Fruit fly (Drosophila melanogaster) whole organism, pupa: ENCODE measurements around the gene loj.

Experiments used
- CG10348 ChIP-seq: fragments of 200-800 bp; sonication (Bioruptor generic); IDR thresholded peaks from 2 replicates; pipeline ENCODE4 v1.3.6; 2022; ENCODE audit warnings: missing biosample characterization, missing genetic modification characterization
- CG12605 ChIP-seq: fragments of 200-800 bp; sonication (Bioruptor generic); IDR thresholded peaks from 2 replicates; pipeline ENCODE4 v1.3.6; 2022; ENCODE audit warnings: missing biosample characterization, missing genetic modification characterization
- CG13204 ChIP-seq: fragments of 200-800 bp; sonication (Bioruptor generic); optimal IDR thresholded peaks from 2 replicates; lab custom pipeline; 2018; ENCODE audit warnings: missing biosample characterization, mild to moderate bottlenecking, missing genetic modification characterization, moderate library complexity
- CG14655 ChIP-seq: fragments of 200-800 bp; sonication (Bioruptor generic); optimal IDR thresholded peaks from 3 replicates; lab custom pipeline; 2017; ENCODE audit warnings: mild to moderate bottlenecking, missing biosample characterization, missing genetic modification reagents, missing genetic modification characterization
- CG15710 ChIP-seq: fragments of 200-800 bp; sonication (Bioruptor generic); optimal IDR thresholded peaks from 2 replicates; lab custom pipeline; 2018; ENCODE audit warnings: missing biosample characterization, mild to moderate bottlenecking, missing genetic modification characterization, moderate library complexity
- CG17806 ChIP-seq: fragments of 200-800 bp; sonication (Bioruptor generic); optimal IDR thresholded peaks from 2 replicates; lab custom pipeline; 2018; ENCODE audit warnings: missing biosample characterization, mild to moderate bottlenecking, missing genetic modification characterization, moderate library complexity
- CG32121 ChIP-seq: fragments of 200-800 bp; sonication (Bioruptor generic); IDR thresholded peaks from 2 replicates; pipeline ENCODE4 v1.3.6; 2022; ENCODE audit warnings: missing biosample characterization, missing genetic modification characterization
- CG34367 ChIP-seq: fragments of 200-800 bp; sonication (Bioruptor generic); optimal IDR thresholded peaks from 2 replicates; lab custom pipeline; 2018; ENCODE audit warnings: missing biosample characterization, mild to moderate bottlenecking, missing genetic modification characterization
- CG4496 ChIP-seq: fragments of 200-800 bp; sonication (Bioruptor generic); IDR thresholded peaks from 3 replicates; pipeline ENCODE4 v1.3.6; 2022; ENCODE audit warnings: missing biosample characterization, missing genetic modification characterization
- CG8159 ChIP-seq: fragments of 200-800 bp; sonication (Bioruptor generic); optimal IDR thresholded peaks from 3 replicates; lab custom pipeline; 2018; ENCODE audit warnings: missing biosample characterization, mild to moderate bottlenecking, missing genetic modification characterization, moderate library complexity
- CG8301 ChIP-seq: fragments of 200-800 bp; sonication (Bioruptor generic); optimal IDR thresholded peaks from 2 replicates; lab custom pipeline; 2018; ENCODE audit warnings: missing biosample characterization, mild to moderate bottlenecking, missing genetic modification characterization
- CG9948 ChIP-seq: fragments of 200-800 bp; sonication (Bioruptor generic); optimal IDR thresholded peaks from 2 replicates; lab custom pipeline; 2018; ENCODE audit warnings: missing biosample characterization, mild to moderate bottlenecking, missing genetic modification characterization, moderate library complexity
- D1 ChIP-seq: fragments of 200-800 bp; sonication (Bioruptor generic); optimal IDR thresholded peaks from 2 replicates; lab custom pipeline; 2018; ENCODE audit warnings: missing biosample characterization, mild to moderate bottlenecking, missing genetic modification characterization, moderate library complexity
- EcR ChIP-seq: fragments of 200-800 bp; sonication (Bioruptor generic); optimal IDR thresholded peaks from 3 replicates; lab custom pipeline; 2019; ENCODE audit warnings: missing biosample characterization, missing genetic modification characterization, mild to moderate bottlenecking, moderate library complexity, missing genetic modification reagents
- Ets98B ChIP-seq: fragments of 200-800 bp; sonication (Bioruptor generic); IDR thresholded peaks from 2 replicates; pipeline ENCODE4 v1.3.6; 2022; ENCODE audit warnings: missing biosample characterization, missing genetic modification characterization
- Pif1A ChIP-seq: fragments of 200-800 bp; sonication (Bioruptor generic); optimal IDR thresholded peaks from 3 replicates; lab custom pipeline; 2016; ENCODE audit warnings: missing biosample characterization, missing genetic modification characterization
- Pif1B ChIP-seq: fragments of 200-800 bp; sonication (Bioruptor generic); optimal IDR thresholded peaks from 3 replicates; lab custom pipeline; 2016; ENCODE audit warnings: missing biosample characterization, missing genetic modification characterization
- Snoo ChIP-seq: fragments of 200-800 bp; sonication (Bioruptor generic); optimal IDR thresholded peaks from 3 replicates; lab custom pipeline; 2017; ENCODE audit warnings: missing biosample characterization, mild to moderate bottlenecking, missing genetic modification characterization, inconsistent platforms
- fd96Ca ChIP-seq: fragments of 200-800 bp; sonication (Bioruptor generic); IDR thresholded peaks from 3 replicates; pipeline ENCODE4 v1.3.6; 2022; ENCODE audit warnings: missing biosample characterization, missing genetic modification characterization
- gl ChIP-seq: fragments of 200-800 bp; sonication (Bioruptor generic); optimal IDR thresholded peaks from 2 replicates; lab custom pipeline; 2018; ENCODE audit warnings: missing biosample characterization, mild to moderate bottlenecking, missing genetic modification characterization
- rn ChIP-seq: fragments of 200-800 bp; sonication (Bioruptor generic); IDR thresholded peaks from 2 replicates; pipeline ENCODE4 v1.3.6; 2022; ENCODE audit warnings: missing biosample characterization, missing genetic modification characterization

loj gene

DNA sequence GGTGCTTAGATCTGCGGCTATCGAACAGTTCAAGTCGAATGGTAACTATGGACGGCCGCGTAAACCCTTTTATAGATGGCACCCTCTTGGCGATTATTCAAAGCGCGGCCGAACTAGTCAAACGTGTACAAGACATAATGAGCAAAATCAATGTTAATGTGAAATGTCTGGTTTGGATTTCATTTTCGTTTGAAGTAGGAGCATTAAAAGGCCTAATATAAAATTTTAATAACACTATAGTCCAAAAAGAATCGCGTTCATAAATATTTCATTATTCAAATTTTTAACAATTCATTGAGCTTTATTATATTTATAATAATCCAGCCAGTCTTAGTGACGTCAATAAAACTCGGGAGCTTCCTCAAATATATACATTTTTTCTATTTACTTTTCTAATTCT is 36.2 kb downstream of the loj start, which contains the start of gene Lcp65Ag3:
Gene Lcp65Ag3 (minus strand): TSS at position 46 of the 400 bp plus-strand sequence.
- TF ChIP-seq CG9948 (tag; lab: Kevin White, UChicago) (no peak), CG8159 (tag; lab: Kevin White, UChicago) (no peak), CG13204 (GFP tag; lab: Kevin White, UChicago) (no peak), CG32121 (GFP tag; lab: Robert Waterston, UW) (no peak), CG34367 (tag; lab: Kevin White, UChicago) (no peak), CG8301 (no peak), CG15710 (tag; lab: Kevin White, UChicago) (no peak), Ets98B (GFP tag; lab: Robert Waterston, UW) (no peak), gl (tag; lab: Kevin White, UChicago) (no peak), CG10348 (GFP tag; lab: Robert Waterston, UW) (no peak), Pif1B (GFP tag; lab: Kevin White, UChicago) (no peak), Snoo (tag; lab: Kevin White, UChicago) (no peak), CG4496 (no peak), CG14655 (no peak), CG12605 (GFP tag; lab: Robert Waterston, UW) (no peak), rn (GFP tag; lab: Robert Waterston, UW) (no peak), EcR (GFP tag; lab: Kevin White, UChicago) (no peak), D1 (tag; lab: Kevin White, UChicago) (no peak), Pif1A (no peak)

DNA sequence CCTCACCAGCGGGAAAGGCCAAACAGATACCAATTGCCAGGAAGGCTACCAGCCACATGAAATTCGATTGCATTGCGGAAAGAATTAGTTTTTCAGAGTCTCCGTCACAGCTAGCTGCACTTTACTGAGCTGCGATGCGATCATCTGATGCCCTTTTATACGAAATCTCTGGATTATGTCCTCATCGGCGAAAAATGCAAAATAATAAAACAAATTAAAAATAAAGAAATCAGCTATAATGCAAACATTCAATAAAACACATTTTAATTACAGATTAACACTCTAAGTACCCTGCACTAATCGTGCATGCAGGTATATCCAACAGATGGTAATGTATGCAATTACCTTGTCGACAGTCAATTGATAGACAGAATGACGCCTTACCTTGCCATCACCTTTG is 37.2 kb downstream of the loj start, which contains the start of gene Cpr65Au:
Gene Cpr65Au (minus strand): TSS at position 101 of the 400 bp plus-strand sequence.
- TF ChIP-seq CG13204 (GFP tag; lab: Kevin White, UChicago), result no peak
- no peak for TF ChIP-seq CG8301
- TF ChIP-seq rn (GFP tag; lab: Robert Waterston, UW), result 0 out of 2 replicates have a peak, but pooled peaks have one; percentile 9
- no peak for TF ChIP-seq CG9948 (tag; lab: Kevin White, UChicago)

DNA sequence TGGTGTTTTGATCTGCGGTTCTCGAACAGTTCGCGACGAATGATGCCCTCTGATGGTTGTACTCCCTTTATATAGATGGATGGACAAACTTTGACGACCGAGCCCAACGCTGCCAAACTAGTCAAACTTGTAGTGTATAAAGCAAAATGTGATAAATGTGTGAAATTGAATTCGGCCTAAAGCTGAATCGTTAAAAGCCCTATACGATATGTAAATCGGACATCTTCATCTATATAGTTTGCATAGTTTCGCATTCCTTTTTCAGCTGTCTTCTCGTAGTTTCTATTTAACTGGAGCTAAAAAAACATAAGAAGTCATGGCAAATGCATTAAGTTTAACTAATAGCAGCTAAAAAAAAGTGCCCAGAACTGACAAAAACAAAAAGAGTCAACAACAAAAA is 38.8 kb downstream of the loj start, which contains the start of gene Lcp65Ag2:
Gene Lcp65Ag2 (minus strand): TSS at position 48 of the 400 bp plus-strand sequence.
- TF ChIP-seq Ets98B (GFP tag; lab: Robert Waterston, UW), result no peak
- TF ChIP-seq rn (GFP tag; lab: Robert Waterston, UW), result no peak
- no peak for TF ChIP-seq Pif1A
- no peak for TF ChIP-seq Snoo (tag; lab: Kevin White, UChicago)
- TF ChIP-seq CG14655, result no peak
- TF ChIP-seq CG4496, result no peak
- TF ChIP-seq D1 (tag; lab: Kevin White, UChicago), result no peak

DNA sequence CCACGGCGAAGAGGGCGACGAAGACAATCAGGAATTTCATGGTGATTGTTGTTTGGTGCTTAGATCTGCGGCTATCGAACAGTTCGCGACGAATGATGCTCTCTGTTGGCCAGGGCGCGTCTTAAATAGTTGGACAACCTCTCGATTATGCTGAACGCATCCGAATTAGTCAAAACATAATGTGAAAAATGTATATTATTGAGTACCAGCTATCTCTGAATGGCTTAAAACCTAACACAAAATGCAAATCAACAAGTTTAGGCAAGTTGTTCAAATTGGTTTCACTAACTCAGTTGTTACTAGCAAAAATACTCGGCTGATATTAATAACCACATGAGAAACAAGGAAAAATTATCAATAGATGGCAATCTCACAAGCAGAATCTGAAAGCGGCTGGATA is 40.4 kb downstream of the loj start, which contains the start of gene Lcp65Ag1:
Gene Lcp65Ag1 (minus strand): TSS at position 101 of the 400 bp plus-strand sequence.
- TF ChIP-seq rn (GFP tag; lab: Robert Waterston, UW) (no peak), Pif1A (no peak), CG8301 (no peak), CG17806 (tag; lab: Kevin White, UChicago) (no peak), CG8159 (tag; lab: Kevin White, UChicago) (no peak), CG9948 (tag; lab: Kevin White, UChicago) (no peak), gl (tag; lab: Kevin White, UChicago) (no peak), Ets98B (GFP tag; lab: Robert Waterston, UW) (no peak), CG4496 (no peak), Snoo (tag; lab: Kevin White, UChicago) (no peak), fd96Ca (GFP tag; lab: Robert Waterston, UW) (no peak), CG13204 (GFP tag; lab: Kevin White, UChicago) (no peak), CG34367 (tag; lab: Kevin White, UChicago) (no peak), D1 (tag; lab: Kevin White, UChicago) (no peak), EcR (GFP tag; lab: Kevin White, UChicago) (no peak), Pif1B (GFP tag; lab: Kevin White, UChicago) (no peak), CG12605 (GFP tag; lab: Robert Waterston, UW) (no peak), CG10348 (GFP tag; lab: Robert Waterston, UW) (no peak), CG32121 (GFP tag; lab: Robert Waterston, UW) (no peak), CG14655 (no peak)

DNA sequence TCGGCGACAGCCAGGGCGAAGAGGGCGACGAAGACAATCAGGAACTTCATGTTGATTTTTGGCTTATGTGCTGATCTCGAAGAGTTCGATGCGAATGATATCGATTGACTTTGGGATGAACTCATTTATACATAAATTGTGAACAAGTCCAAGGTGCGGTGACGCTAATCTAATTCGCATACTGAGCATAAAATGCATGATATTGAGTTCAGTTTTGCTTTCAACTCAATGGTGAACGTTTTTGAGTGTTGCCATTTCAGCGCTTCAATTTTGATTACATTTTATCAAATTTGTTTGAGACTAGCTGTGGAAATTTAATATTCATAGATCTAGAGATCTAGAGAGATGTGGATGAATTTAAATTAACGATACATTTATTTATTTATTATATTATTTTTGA is 41.9 kb downstream of the loj start, which contains the start of gene Lcp65Af:
Gene Lcp65Af (minus strand): TSS at position 101 of the 400 bp plus-strand sequence.
- TF ChIP-seq D1 (tag; lab: Kevin White, UChicago), result no peak

DNA sequence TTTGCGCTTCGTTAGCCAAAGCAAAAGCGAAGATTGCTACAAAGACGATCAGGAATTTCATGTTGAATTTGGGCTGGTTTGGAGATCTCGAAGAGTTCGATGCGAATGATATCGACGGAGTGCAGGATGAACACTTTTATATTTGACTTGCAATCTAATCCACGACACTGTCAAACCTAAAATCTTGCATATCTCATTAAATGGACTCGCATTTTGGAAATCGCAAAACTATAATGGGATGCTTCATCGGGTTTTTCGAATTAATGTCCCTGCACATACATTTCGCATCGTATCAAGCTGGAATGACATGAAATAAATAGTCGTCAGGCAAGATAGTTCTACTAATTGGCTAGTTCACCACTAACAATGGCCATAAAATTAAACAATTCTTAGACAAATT is 43.2 kb downstream of the loj start, which contains the start of gene Lcp65Ae:
Gene Lcp65Ae (minus strand): TSS at position 101 of the 400 bp plus-strand sequence.
- TF ChIP-seq Pif1A (no peak), CG14655 (no peak), fd96Ca (GFP tag; lab: Robert Waterston, UW) (no peak), CG15710 (tag; lab: Kevin White, UChicago) (no peak), EcR (GFP tag; lab: Kevin White, UChicago) (no peak), CG17806 (tag; lab: Kevin White, UChicago) (no peak), D1 (tag; lab: Kevin White, UChicago) (no peak), CG8159 (tag; lab: Kevin White, UChicago) (no peak), rn (GFP tag; lab: Robert Waterston, UW) (no peak), Pif1B (GFP tag; lab: Kevin White, UChicago) (no peak), CG34367 (tag; lab: Kevin White, UChicago) (no peak)
- TF ChIP-seq, all 21 proteins: peak for 0
